Worm (Caenorhabditis elegans): ENCODE data around the gene frm-10.

Gene frm-10

ce11 chrV:13468190-13468765, 5.3 kb downstream of the frm-10 start, which contains the start of the genes F25H9.6 and F25H9.7 (continued):
- TF ChIP-seq ceh-30 (tag; optimal IDR thresholded peaks at IDR 0.05) (no peak), lim-6 (tag; optimal IDR thresholded peaks at IDR 0.05) (peak; percentile 86), tbx-2 (tag; optimal IDR thresholded peaks at IDR 0.05) (peak; percentile 95), unc-3 (GFP tag; conservative IDR thresholded peaks at IDR 0.05) (no peak), unc-3 (tag; optimal IDR thresholded peaks at IDR 0.05) (no peak), pha-4 (tag; optimal IDR thresholded peaks at IDR 0.05) (no peak), K02D7.2 (tag; optimal IDR thresholded peaks at IDR 0.05) (no peak), hlh-13 (GFP tag; optimal IDR thresholded peaks at IDR 0.05) (no peak), sox-2 (GFP tag; IDR thresholded peaks at IDR 0.05) (no peak), unc-42 (tag; optimal IDR thresholded peaks at IDR 0.05) (peak; percentile 42), hlh-15 (tag; optimal IDR thresholded peaks at IDR 0.05) (peak; percentile 71), sox-4 (tag; optimal IDR thresholded peaks at IDR 0.05) (no peak), C08G9.2 (tag; optimal IDR thresholded peaks at IDR 0.05) (peak; percentile 98), elt-2 (tag; optimal IDR thresholded peaks at IDR 0.05) (peak; percentile 64), nhr-232 (tag; optimal IDR thresholded peaks at IDR 0.05) (no peak), ceh-9 (tag; optimal IDR thresholded peaks at IDR 0.05) (no peak), ceh-14 (tag; optimal IDR thresholded peaks at IDR 0.05) (peak; percentile 76), fkh-6 (tag; optimal IDR thresholded peaks at IDR 0.05) (peak; percentile 76), hlh-8 (tag; optimal IDR thresholded peaks at IDR 0.05) (peak; percentile 92), hlh-6 (tag; optimal IDR thresholded peaks at IDR 0.05) (peak; percentile 52), mec-3 (tag; optimal IDR thresholded peaks at IDR 0.05; ENCODE audit: borderline replicate concordance) (peak; percentile 92), zip-5 (tag; optimal IDR thresholded peaks at IDR 0.05) (peak; percentile 91), ceh-18 (tag; optimal IDR thresholded peaks at IDR 0.05) (peak; percentile 33), syd-9 (tag; optimal IDR thresholded peaks at IDR 0.05) (peak; percentile 7), T23F11.4 (GFP tag; optimal IDR thresholded peaks at IDR 0.05) (no peak), ceh-24 (tag; optimal IDR thresholded peaks at IDR 0.05) (no peak), ztf-16 (tag; optimal IDR thresholded peaks at IDR 0.05) (peak; percentile 54), unc-86 (tag; optimal IDR thresholded peaks at IDR 0.05) (peak; percentile 54), ama-1 (optimal IDR thresholded peaks at IDR 0.05) (no peak), fkh-10 (GFP tag; optimal IDR thresholded peaks at IDR 0.05) (no peak), elt-4 (tag; optimal IDR thresholded peaks at IDR 0.05) (no peak), pat-9 (tag; optimal IDR thresholded peaks at IDR 0.05) (no peak), ceh-22 (tag; optimal IDR thresholded peaks at IDR 0.05) (no peak), ceh-48 (tag; optimal IDR thresholded peaks at IDR 0.05) (no peak), ets-4 (tag; optimal IDR thresholded peaks at IDR 0.05) (peak; percentile 96), ceh-45 (GFP tag; IDR thresholded peaks at IDR 0.05) (no peak), npax-4 (tag; optimal IDR thresholded peaks at IDR 0.05) (no peak), C38D4.7 (GFP tag; optimal IDR thresholded peaks at IDR 0.05) (no peak), lin-11 (tag; optimal IDR thresholded peaks at IDR 0.05) (peak; percentile 22), che-1 (tag; optimal IDR thresholded peaks at IDR 0.05) (no peak), ceh-34 (tag; optimal IDR thresholded peaks at IDR 0.05) (peak; percentile 62), pros-1 (tag; optimal IDR thresholded peaks at IDR 0.05) (no peak), unc-55 (GFP tag; optimal IDR thresholded peaks at IDR 0.05) (no peak), rnt-1 (tag; optimal IDR thresholded peaks at IDR 0.05) (peak; percentile 88), gmeb-2 (tag; optimal IDR thresholded peaks at IDR 0.05) (no peak), dmd-4 (tag; optimal IDR thresholded peaks at IDR 0.05; ENCODE audit: borderline replicate concordance) (peak; percentile 27), ahr-1 (tag; optimal IDR thresholded peaks at IDR 0.05) (peak; percentile 53), ceh-6 (GFP tag; optimal IDR thresholded peaks at IDR 0.05) (no peak), madf-2 (tag; optimal IDR thresholded peaks at IDR 0.05) (no peak)
